Worm (Caenorhabditis elegans) whole organism, L1 larva: ENCODE data around the gene twk-5.
A peak's percentile ranks its signal among the peaks of the same experiment; 100 is the strongest.

Experiments used
- alr-1 ChIP-seq: fragments of 200-800 bp; sonication (Bioruptor generic); optimal IDR thresholded peaks from 2 replicates; lab custom pipeline; 2018; ENCODE audit warnings: borderline replicate concordance, mild to moderate bottlenecking, missing genetic modification characterization, missing compliant biosample characterization
- aly-2 ChIP-seq: fragments of 150-350 bp; optimal IDR thresholded peaks from 2 replicates; lab custom pipeline; 2014; ENCODE audit warnings: missing biosample characterization, missing genetic modification characterization
- fkh-10 ChIP-seq: sonication (generic microtip); optimal IDR thresholded peaks from 2 replicates; lab custom pipeline; 2017; ENCODE audit warnings: missing biosample characterization, missing genetic modification reagents, missing genetic modification characterization
- lir-3 ChIP-seq: sonication (generic microtip); optimal IDR thresholded peaks from 2 replicates; lab custom pipeline; 2016; ENCODE audit warnings: mild to moderate bottlenecking, missing genetic modification characterization, moderate library complexity, missing compliant biosample characterization; ENCODE audit not compliant: poor library complexity
- lsy-2 ChIP-seq, 2 experiments: fragments of 150-350 bp; optimal IDR thresholded peaks; 2 replicates each; lab custom pipeline; 2014; ENCODE audit warnings: missing biosample characterization in 2 of 2, missing genetic modification characterization in 2 of 2
- nhr-20 ChIP-seq: sonication (generic microtip); optimal IDR thresholded peaks from 2 replicates; lab custom pipeline; 2016; ENCODE audit warnings: mild to moderate bottlenecking, missing genetic modification characterization, missing compliant biosample characterization
- snpc-4 ChIP-seq: fragments of 150-350 bp; optimal IDR thresholded peaks from 2 replicates; lab custom pipeline; 2014; ENCODE audit warnings: missing biosample characterization, missing genetic modification characterization
- tbx-2 ChIP-seq: sonication (generic microtip); optimal IDR thresholded peaks from 2 replicates; lab custom pipeline; 2016; ENCODE audit warnings: missing genetic modification characterization, missing compliant biosample characterization
- vab-15 ChIP-seq: sonication (generic microtip); optimal IDR thresholded peaks from 2 replicates; lab custom pipeline; 2017; ENCODE audit warnings: missing genotype, mild to moderate bottlenecking, missing genetic modification characterization, missing compliant biosample characterization

ce11 chrII:11495307-11495706, 10.2 kb upstream of the twk-5 start, which contains the start of the genes ooc-3 and B0334.4:
- TF ChIP-seq aly-2: peak; percentile 16
- peak; percentile 80 to 97 for TF ChIP-seq lsy-2 (tag; optimal IDR thresholded peaks at IDR 0.05; lab: Kevin White, UChicago)
- no peak for TF ChIP-seq fkh-10 (GFP tag; lab: Kevin White, UChicago)
- TF ChIP-seq nhr-20 (tag; lab: Kevin White, UChicago): no peak
- no peak for TF ChIP-seq vab-15 (tag; lab: Kevin White, UChicago)
- TF ChIP-seq alr-1 (tag; lab: Kevin White, UChicago): no peak
- no peak for TF ChIP-seq snpc-4 (tag; lab: Kevin White, UChicago)
- no peak for TF ChIP-seq lir-3 (tag; lab: Kevin White, UChicago)
- TF ChIP-seq tbx-2 (tag; lab: Kevin White, UChicago): no peak
